Fruit fly (Drosophila melanogaster) whole organism, embryonic: Measurements from ENCODE around the gene Iyd.

ENCODE experiments used
- Antp ChIP-seq: fragments of 200-800 bp; sonication (Bioruptor generic); optimal IDR thresholded peaks from 3 replicates; lab custom pipeline; 2016; ENCODE audit warnings: missing biosample characterization, missing genetic modification characterization
- CG11085 ChIP-seq: fragments of 200-800 bp; sonication (Bioruptor generic); IDR thresholded peaks from 2 replicates; pipeline ENCODE4 v1.3.6; 2022; ENCODE audit warnings: missing biosample characterization, missing genetic modification characterization
- CG11398 ChIP-seq: fragments of 200-800 bp; sonication (Bioruptor generic); optimal IDR thresholded peaks from 2 replicates; lab custom pipeline; 2016; ENCODE audit warnings: missing biosample characterization, missing genetic modification characterization
- CG12236 ChIP-seq: fragments of 200-800 bp; sonication (Bioruptor generic); optimal IDR thresholded peaks from 2 replicates; lab custom pipeline; 2016; ENCODE audit warnings: missing biosample characterization, missing genetic modification characterization
- CG13424 ChIP-seq: fragments of 200-800 bp; sonication (Bioruptor generic); optimal IDR thresholded peaks from 2 replicates; lab custom pipeline; 2019; ENCODE audit warnings: missing biosample characterization, mild to moderate bottlenecking, missing genetic modification characterization, moderate library complexity
- CG14710 ChIP-seq: fragments of 200-800 bp; sonication (Bioruptor generic); optimal IDR thresholded peaks from 3 replicates; lab custom pipeline; 2019; ENCODE audit warnings: missing biosample characterization, mild to moderate bottlenecking, missing genetic modification characterization, moderate library complexity
- CG15479 ChIP-seq: fragments of 200-800 bp; sonication (Bioruptor generic); optimal IDR thresholded peaks from 3 replicates; lab custom pipeline; 2019; ENCODE audit warnings: missing biosample characterization, mild to moderate bottlenecking, missing genetic modification characterization, moderate library complexity
- CG1602 ChIP-seq: fragments of 200-800 bp; sonication (Bioruptor generic); optimal IDR thresholded peaks from 3 replicates; lab custom pipeline; 2016; ENCODE audit warnings: missing biosample characterization, missing genetic modification characterization
- CG17186 ChIP-seq: fragments of 200-800 bp; sonication (Bioruptor generic); optimal IDR thresholded peaks from 3 replicates; lab custom pipeline; 2017; ENCODE audit warnings: missing biosample characterization, missing genetic modification reagents, missing genetic modification characterization
- CG3163 ChIP-seq: fragments of 200-800 bp; sonication (Bioruptor generic); optimal IDR thresholded peaks from 3 replicates; lab custom pipeline; 2016; ENCODE audit warnings: missing biosample characterization, missing genetic modification characterization
- CG33213 ChIP-seq: fragments of 200-800 bp; sonication (Bioruptor generic); optimal IDR thresholded peaks from 3 replicates; lab custom pipeline; 2016; ENCODE audit warnings: missing biosample characterization, missing genetic modification characterization
- CG4328 ChIP-seq: fragments of 200-800 bp; sonication (Bioruptor generic); optimal IDR thresholded peaks from 3 replicates; lab custom pipeline; 2017; ENCODE audit warnings: missing biosample characterization, missing genetic modification reagents, missing genetic modification characterization
- CG6813 ChIP-seq: fragments of 200-800 bp; sonication (Bioruptor generic); optimal IDR thresholded peaks from 2 replicates; lab custom pipeline; 2017; ENCODE audit warnings: missing biosample characterization, missing genetic modification characterization, mild to moderate bottlenecking, moderate library complexity, missing genetic modification reagents
- CG7786 ChIP-seq: fragments of 200-800 bp; sonication (Bioruptor generic); optimal IDR thresholded peaks from 2 replicates; lab custom pipeline; 2016; ENCODE audit warnings: missing biosample characterization, missing genetic modification characterization
- CG9609 ChIP-seq: fragments of 200-800 bp; sonication (Bioruptor generic); optimal IDR thresholded peaks from 3 replicates; lab custom pipeline; 2016; ENCODE audit warnings: missing biosample characterization, missing genetic modification characterization
- CoRest ChIP-seq: fragments of 200-800 bp; sonication (Bioruptor generic); optimal IDR thresholded peaks from 3 replicates; lab custom pipeline; 2018; ENCODE audit warnings: missing biosample characterization, mild to moderate bottlenecking, missing genetic modification characterization, moderate library complexity
- D ChIP-seq, 2 experiments: fragments of 200-800 bp in 1 of 2; fragments of >200 bp in 1 of 2; sonication (Bioruptor generic) in 1 of 2; optimal IDR thresholded peaks; 2 replicates in 1 of 2; 3 replicates in 1 of 2; lab custom pipeline; 2017; ENCODE audit warnings: mild to moderate bottlenecking in 1 of 2, missing biosample characterization in 1 of 2, missing genetic modification characterization in 1 of 2, missing genetic modification reagents in 1 of 2
- Dll ChIP-seq: fragments of 200-800 bp; sonication (Bioruptor generic); IDR thresholded peaks from 4 replicates; pipeline ENCODE4 v1.3.6; 2022; ENCODE audit warnings: missing biosample characterization, missing genetic modification characterization; ENCODE audit not compliant: partially characterized antibody
- E2f2 ChIP-seq: fragments of 200-800 bp; sonication (Bioruptor generic); IDR thresholded peaks from 2 replicates; pipeline ENCODE4 v1.3.6; 2022; ENCODE audit warnings: missing biosample characterization, missing genetic modification characterization
- Ets65A ChIP-seq: fragments of 200-800 bp; sonication (Bioruptor generic); peaks from one replicate; lab custom pipeline; 2016; ENCODE audit warnings: missing biosample characterization, missing genetic modification characterization
- GATAe ChIP-seq: fragments of 200-800 bp; sonication (Bioruptor generic); conservative IDR thresholded peaks from 2 replicates; pipeline ENCODE4 v1.3.6; 2022; ENCODE audit warnings: missing biosample characterization, missing genetic modification characterization
- HLH3B ChIP-seq: fragments of 200-800 bp; sonication (Bioruptor generic); IDR thresholded peaks from 2 replicates; pipeline ENCODE4 v1.3.6; 2022; ENCODE audit warnings: missing biosample characterization, missing genetic modification characterization
- Hand ChIP-seq: fragments of 200-800 bp; sonication (Bioruptor generic); optimal IDR thresholded peaks from 2 replicates; lab custom pipeline; 2017; ENCODE audit warnings: mild to moderate bottlenecking, missing biosample characterization, missing genetic modification reagents, missing genetic modification characterization
- Hmx ChIP-seq: fragments of 200-800 bp; sonication (Bioruptor generic); optimal IDR thresholded peaks from 2 replicates; lab custom pipeline; 2016; ENCODE audit warnings: missing biosample characterization, missing genetic modification characterization
- Hr78 ChIP-seq, 2 experiments: fragments of 200-800 bp in 1 of 2; fragments of >200 bp in 1 of 2; sonication (Bioruptor generic) in 1 of 2; optimal IDR thresholded peaks; 2 replicates each; lab custom pipeline; 2017 to 2019; ENCODE audit warnings: missing biosample characterization in 2 of 2, missing genetic modification characterization in 2 of 2, mild to moderate bottlenecking in 1 of 2, moderate library complexity in 1 of 2
- Mad ChIP-seq: fragments of 200-800 bp; sonication (Bioruptor generic); optimal IDR thresholded peaks from 2 replicates; lab custom pipeline; 2016; ENCODE audit warnings: missing biosample characterization, missing genetic modification characterization
- Nf-YA ChIP-seq: fragments of 200-800 bp; sonication (Bioruptor generic); IDR thresholded peaks from 2 replicates; pipeline ENCODE4 v1.3.6; 2022; ENCODE audit warnings: missing biosample characterization, missing genetic modification characterization
- Side ChIP-seq: fragments of 200-800 bp; sonication (Bioruptor generic); optimal IDR thresholded peaks from 2 replicates; lab custom pipeline; 2016; ENCODE audit warnings: missing biosample characterization, missing genetic modification characterization
- Sin3A ChIP-seq: fragments of >200 bp; optimal IDR thresholded peaks from 2 replicates; lab custom pipeline; 2018
- Xbp1 ChIP-seq: fragments of 200-800 bp; sonication (Bioruptor generic); optimal IDR thresholded peaks from 3 replicates; lab custom pipeline; 2016; ENCODE audit warnings: missing biosample characterization, mild to moderate bottlenecking, missing genetic modification characterization
- bsh ChIP-seq, 2 experiments: fragments of 200-800 bp; sonication (Bioruptor generic); optimal IDR thresholded peaks; 2 replicates each; lab custom pipeline; 2017 to 2018; ENCODE audit warnings: mild to moderate bottlenecking in 2 of 2, missing biosample characterization in 2 of 2, missing genetic modification characterization in 2 of 2, moderate library complexity in 1 of 2
- cad ChIP-seq: fragments of >200 bp; optimal IDR thresholded peaks from 2 replicates; lab custom pipeline; 2017; ENCODE audit warnings: missing biosample characterization, missing genetic modification characterization
- caup ChIP-seq: fragments of 200-800 bp; sonication (Bioruptor generic); optimal IDR thresholded peaks from 3 replicates; lab custom pipeline; 2017; ENCODE audit warnings: missing biosample characterization, mild to moderate bottlenecking, missing genetic modification characterization, moderate library complexity; ENCODE audit not compliant: severe bottlenecking
- cg ChIP-seq: fragments of 200-800 bp; sonication (Bioruptor generic); optimal IDR thresholded peaks from 3 replicates; lab custom pipeline; 2019; ENCODE audit warnings: missing biosample characterization, mild to moderate bottlenecking, missing genetic modification characterization, moderate library complexity
- fru ChIP-seq: fragments of >200 bp; optimal IDR thresholded peaks from 2 replicates; lab custom pipeline; 2017
- gfzf ChIP-seq: fragments of 200-800 bp; sonication (Bioruptor generic); optimal IDR thresholded peaks from 2 replicates; lab custom pipeline; 2016; ENCODE audit warnings: missing biosample characterization, mild to moderate bottlenecking, missing genetic modification characterization, moderate library complexity
- jing ChIP-seq: fragments of 200-800 bp; sonication (Bioruptor generic); optimal IDR thresholded peaks from 2 replicates; lab custom pipeline; 2018; ENCODE audit warnings: missing biosample characterization, mild to moderate bottlenecking, missing genetic modification characterization
- jumu ChIP-seq: fragments of 200-800 bp; sonication (Bioruptor generic); optimal IDR thresholded peaks from 3 replicates; lab custom pipeline; 2016; ENCODE audit warnings: missing biosample characterization, missing genetic modification characterization
- mirr ChIP-seq: fragments of 200-800 bp; sonication (Bioruptor generic); optimal IDR thresholded peaks from 3 replicates; lab custom pipeline; 2018; ENCODE audit warnings: missing biosample characterization, mild to moderate bottlenecking, missing genetic modification characterization
- nerfin-1 ChIP-seq: fragments of 200-800 bp; sonication (Bioruptor generic); optimal IDR thresholded peaks from 3 replicates; lab custom pipeline; 2019; ENCODE audit warnings: missing biosample characterization, mild to moderate bottlenecking, missing genetic modification characterization, moderate library complexity
- org-1 ChIP-seq: fragments of 200-800 bp; sonication (Bioruptor generic); optimal IDR thresholded peaks from 2 replicates; lab custom pipeline; 2017; ENCODE audit warnings: missing biosample characterization, missing genetic modification characterization
- ro ChIP-seq: fragments of 200-800 bp; sonication (Bioruptor generic); IDR thresholded peaks from 2 replicates; pipeline ENCODE4 v1.3.6; 2022; ENCODE audit warnings: missing biosample characterization, missing genetic modification characterization
- salm ChIP-seq: fragments of 200-800 bp; sonication (Bioruptor generic); optimal IDR thresholded peaks from 2 replicates; lab custom pipeline; 2018; ENCODE audit warnings: missing biosample characterization, mild to moderate bottlenecking, missing genetic modification characterization
- sens ChIP-seq: fragments of 200-800 bp; sonication (Bioruptor generic); peaks from one replicate; lab custom pipeline; 2016; ENCODE audit warnings: missing biosample characterization, missing genetic modification characterization
- slbo ChIP-seq: fragments of 200-800 bp; sonication (Bioruptor generic); IDR thresholded peaks from 2 replicates; pipeline ENCODE4 v1.3.6; 2022; ENCODE audit warnings: missing biosample characterization, missing genetic modification characterization
- sug ChIP-seq: fragments of 200-800 bp; optimal IDR thresholded peaks from 2 replicates; lab custom pipeline; 2019; ENCODE audit warnings: missing biosample characterization, mild to moderate bottlenecking, missing genetic modification characterization, moderate library complexity
- tgo ChIP-seq: fragments of 200-800 bp; sonication (Bioruptor generic); IDR thresholded peaks from 3 replicates; pipeline ENCODE4 v1.3.6; 2022; ENCODE audit warnings: missing biosample characterization, missing genetic modification characterization
- ttk ChIP-seq: fragments of 200-800 bp; sonication (Bioruptor generic); IDR thresholded peaks from 2 replicates; pipeline ENCODE4 v2.1.2; 2022; ENCODE audit warnings: missing biosample characterization, missing genetic modification characterization
- wek ChIP-seq: fragments of 200-800 bp; sonication (Bioruptor generic); optimal IDR thresholded peaks from 3 replicates; lab custom pipeline; 2018; ENCODE audit warnings: missing biosample characterization, mild to moderate bottlenecking, missing genetic modification characterization, moderate library complexity
- zen ChIP-seq: fragments of 200-800 bp; sonication (Bioruptor generic); optimal IDR thresholded peaks from 3 replicates; lab custom pipeline; 2018; ENCODE audit warnings: missing biosample characterization, mild to moderate bottlenecking, missing genetic modification characterization, moderate library complexity

Gene Iyd

DNA sequence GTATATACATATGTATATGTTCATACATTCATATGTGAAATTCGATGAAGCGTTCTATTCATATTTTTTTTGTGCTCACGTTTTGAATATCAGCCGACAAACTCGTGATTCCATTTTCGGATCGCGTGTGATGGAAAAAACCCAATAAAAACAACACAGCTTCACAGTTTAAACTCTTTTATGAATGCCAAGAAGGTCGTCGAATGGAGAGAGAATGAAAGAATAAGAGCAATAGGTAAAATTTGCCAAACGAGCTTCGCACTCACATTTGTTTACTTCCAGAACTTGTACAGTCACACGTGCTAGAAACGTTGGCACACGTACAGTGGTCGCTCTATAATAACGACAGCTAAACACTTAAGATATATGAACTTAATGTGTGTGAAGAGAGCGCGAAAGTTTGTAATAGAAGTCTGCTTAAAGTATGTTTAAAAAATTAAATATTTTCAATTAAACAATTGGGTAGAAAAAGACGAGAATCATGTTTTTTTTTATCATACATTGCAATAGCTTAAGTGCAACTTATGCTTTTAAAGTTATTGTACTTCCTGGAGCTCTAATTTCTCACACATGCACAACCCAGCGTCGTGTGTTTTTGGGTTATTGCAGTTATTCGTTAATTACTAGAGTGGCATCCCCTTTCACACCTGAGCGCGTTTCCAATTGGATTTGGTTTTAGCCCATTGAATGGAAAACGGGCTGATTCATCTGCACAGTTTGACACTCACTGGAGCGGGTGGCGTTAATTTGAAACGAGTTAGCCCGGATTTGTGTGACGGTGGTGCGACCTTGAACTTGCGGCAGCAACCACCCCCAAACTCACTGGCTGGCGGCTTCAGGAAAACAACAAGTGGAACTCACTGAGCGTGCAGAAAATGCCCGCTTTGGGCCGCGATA lies 29.8 kb upstream of the Iyd start (continued):
- no peak for TF ChIP-seq CoRest (tag; lab: Kevin White, UChicago)
- TF ChIP-seq CG7786, result no peak
- TF ChIP-seq Side (GFP tag; lab: Kevin White, UChicago), result no peak
- no peak for TF ChIP-seq CG9609 (GFP tag; lab: Kevin White, UChicago)
- no peak for TF ChIP-seq HLH3B (GFP tag; lab: Robert Waterston, UW)
- peak; percentile 72 for TF ChIP-seq sens
- no peak for TF ChIP-seq gfzf (GFP tag; lab: Kevin White, UChicago)
- TF ChIP-seq jing, result no peak
- TF ChIP-seq tgo (GFP tag; lab: Robert Waterston, UW), result no peak
- TF ChIP-seq jumu, result no peak
- no peak for TF ChIP-seq Sin3A
- no peak for TF ChIP-seq org-1 (GFP tag; lab: Kevin White, UChicago)
- no peak for TF ChIP-seq CG17186 (GFP tag; lab: Kevin White, UChicago)
- peak; percentile 20 for TF ChIP-seq zen (tag; lab: Kevin White, UChicago)
- TF ChIP-seq D (optimal IDR thresholded peaks at IDR 0.05; lab: Kevin White, UChicago), result no peak
- TF ChIP-seq D (GFP tag; optimal IDR thresholded peaks at IDR 0.05; lab: Kevin White, UChicago), result no peak
- TF ChIP-seq sug (tag; lab: Kevin White, UChicago), result no peak
- TF ChIP-seq Ets65A (GFP tag; lab: Kevin White, UChicago), result no peak
- no peak for TF ChIP-seq CG14710 (tag; lab: Kevin White, UChicago)
- no peak for TF ChIP-seq Xbp1 (GFP tag; lab: Kevin White, UChicago)
- no peak for TF ChIP-seq CG4328 (GFP tag; lab: Kevin White, UChicago)
- no peak for TF ChIP-seq CG6813 (GFP tag; lab: Kevin White, UChicago)
- TF ChIP-seq GATAe (GFP tag; lab: Robert Waterston, UW), result no peak
- no peak for TF ChIP-seq CG15479
- no peak for TF ChIP-seq wek (GFP tag; lab: Kevin White, UChicago)
- TF ChIP-seq fru (lab: Kevin White, UChicago), result no peak
- no peak for TF ChIP-seq Dll (GFP tag; lab: Robert Waterston, UW)
- no peak for TF ChIP-seq Mad (GFP tag; lab: Kevin White, UChicago)
- TF ChIP-seq CG11398 (GFP tag; lab: Kevin White, UChicago), result no peak
- TF ChIP-seq Hr78 (GFP tag; optimal IDR thresholded peaks at IDR 0.05; lab: Kevin White, UChicago), result no peak
- no peak for TF ChIP-seq bsh (GFP tag; optimal IDR thresholded peaks at IDR 0.05; lab: Kevin White, UChicago)
- no peak for TF ChIP-seq mirr
- TF ChIP-seq Nf-YA, result no peak
- no peak for TF ChIP-seq ro (GFP tag; lab: Robert Waterston, UW)
- TF ChIP-seq slbo, result no peak
- no peak for TF ChIP-seq cg (GFP tag; lab: Kevin White, UChicago)
- TF ChIP-seq salm, result no peak
- TF ChIP-seq Antp (GFP tag; lab: Kevin White, UChicago), result no peak
- TF ChIP-seq caup, result peak; percentile 22
- no peak for TF ChIP-seq ttk (GFP tag; lab: Robert Waterston, UW)
- no peak for TF ChIP-seq CG33213
- no peak for TF ChIP-seq Hand
- TF ChIP-seq E2f2 (GFP tag; lab: Robert Waterston, UW), result no peak
- TF ChIP-seq CG1602 (GFP tag; lab: Kevin White, UChicago), result no peak
- peak; percentile 36 for TF ChIP-seq cad (GFP tag; lab: Kevin White, UChicago)
- no peak for TF ChIP-seq CG3163 (GFP tag; lab: Kevin White, UChicago)
- TF ChIP-seq CG12236 (GFP tag; lab: Kevin White, UChicago), result no peak
- no peak for TF ChIP-seq CG13424 (tag; lab: Kevin White, UChicago)
- TF ChIP-seq CG11085 (GFP tag; lab: Robert Waterston, UW), result no peak
- TF ChIP-seq Hmx (GFP tag; lab: Kevin White, UChicago), result no peak
- no peak for TF ChIP-seq nerfin-1 (tag; lab: Kevin White, UChicago)
